Fruit fly (Drosophila melanogaster): Measurements from ENCODE around the gene CG6154.

CG6154 gene

dm6 chr3R:26228026-26228635 is 34.3 kb upstream of the CG6154 start (continued):
- TF ChIP-seq gce (GFP tag; IDR thresholded peaks at IDR 0.05) (peak; percentile 85), CG10431 (GFP tag; optimal IDR thresholded peaks at IDR 0.05) (peak; percentile 83), Trl (optimal IDR thresholded peaks at IDR 0.05) (no peak), Trl (GFP tag; optimal IDR thresholded peaks at IDR 0.05) (peak; percentile 95), repo (GFP tag; optimal IDR thresholded peaks at IDR 0.05) (peak; percentile 90), MESR4 (GFP tag; optimal IDR thresholded peaks at IDR 0.05) (peak; percentile 20), CG15514 (GFP tag; optimal IDR thresholded peaks at IDR 0.05) (peak; percentile 73), sens (GFP tag) (peak; percentile 99), HHEX (GFP tag; optimal IDR thresholded peaks at IDR 0.05) (peak; percentile 88), CG9817 (tag; optimal IDR thresholded peaks at IDR 0.05) (peak; percentile 71), dimm (GFP tag; IDR thresholded peaks at IDR 0.05) (peak; percentile 68), CG7786 (GFP tag; optimal IDR thresholded peaks at IDR 0.05) (peak; percentile 87), twi (tag; optimal IDR thresholded peaks at IDR 0.05) (peak; percentile 44), CG32532 (GFP tag; IDR thresholded peaks at IDR 0.05) (peak; percentile 71; the same call in 1 of the 2 replicates), CG3281 (GFP tag; optimal IDR thresholded peaks at IDR 0.05) (peak; percentile 82), ap (GFP tag; IDR thresholded peaks at IDR 0.05) (peak; percentile 51), Awh (GFP tag; IDR thresholded peaks at IDR 0.05) (peak; percentile 96), HLH4C (GFP tag; IDR thresholded peaks at IDR 0.05; ENCODE audit: partially characterized antibody) (no peak), HLHmδ (GFP tag; optimal IDR thresholded peaks at IDR 0.05) (peak; percentile 88), CG2678 (tag; optimal IDR thresholded peaks at IDR 0.05) (peak; percentile 89), CG12104 (GFP tag; optimal IDR thresholded peaks at IDR 0.05) (peak; percentile 77), Oaz (GFP tag; IDR thresholded peaks at IDR 0.05) (peak; percentile 51; the same call in 1 of the 2 replicates), CG12155 (GFP tag; optimal IDR thresholded peaks at IDR 0.05) (peak; percentile 38), tio (GFP tag; optimal IDR thresholded peaks at IDR 0.05) (peak; percentile 83), Mad (GFP tag; optimal IDR thresholded peaks at IDR 0.05) (peak; percentile 80), Hr78 (GFP tag; optimal IDR thresholded peaks at IDR 0.05) (peak in 1 of 2 experiments; percentile 61), NK7.1 (GFP tag; optimal IDR thresholded peaks at IDR 0.05) (peak; percentile 91), CG7357 (GFP tag; IDR thresholded peaks at IDR 0.05) (no peak), btn (GFP tag; optimal IDR thresholded peaks at IDR 0.05) (peak; percentile 67), CG7372 (GFP tag; IDR thresholded peaks at IDR 0.05) (0 out of 2 replicates have a peak, but pooled peaks have one; percentile 55), CG18262 (tag; optimal IDR thresholded peaks at IDR 0.05) (peak; percentile 68), tll (GFP tag; optimal IDR thresholded peaks at IDR 0.05) (no peak), CG18619 (GFP tag; optimal IDR thresholded peaks at IDR 0.05) (peak; percentile 85), PHDP (tag; optimal IDR thresholded peaks at IDR 0.05) (peak; percentile 81), CG6689 (GFP tag; IDR thresholded peaks at IDR 0.05) (peak; percentile 47; the same call in 1 of the 2 replicates), CG32767 (GFP tag; IDR thresholded peaks at IDR 0.05) (peak; percentile 69), jigr1 (GFP tag; IDR thresholded peaks at IDR 0.05) (no peak), CG5245 (GFP tag; optimal IDR thresholded peaks at IDR 0.05) (peak; percentile 60), eyg (GFP tag; optimal IDR thresholded peaks at IDR 0.05) (peak; percentile 90), Scr (GFP tag; IDR thresholded peaks at IDR 0.05; ENCODE audit: partially characterized antibody) (no peak), Aef1 (GFP tag; IDR thresholded peaks at IDR 0.05) (no peak), Deaf1 (tag; optimal IDR thresholded peaks at IDR 0.05) (peak; percentile 7), CG7745 (tag; optimal IDR thresholded peaks at IDR 0.05) (peak; percentile 77), onecut (GFP tag; IDR thresholded peaks at IDR 0.05) (peak; percentile 81), en (GFP tag; optimal IDR thresholded peaks at IDR 0.05) (peak; percentile 63), CG31441 (GFP tag; IDR thresholded peaks at IDR 0.05) (peak; percentile 79), Lim3 (GFP tag; IDR thresholded peaks at IDR 0.05) (no peak), grau (tag; optimal IDR thresholded peaks at IDR 0.05) (peak; percentile 48), CG3065 (GFP tag; optimal IDR thresholded peaks at IDR 0.05) (peak; percentile 82), CG3847 (GFP tag; IDR thresholded peaks at IDR 0.05) (peak; percentile 65)

Measured in whole organism, embryonic.